Worm (Caenorhabditis elegans) whole organism, young adult: ENCODE measurements around the gene F57B7.2.

Experiments
- B0336.3 ChIP-seq: fragments of 200-800 bp; sonication (Bioruptor generic); IDR thresholded peaks from 2 replicates; pipeline ENCODE4 v1.3.6; 2022; ENCODE audit warnings: missing genetic modification characterization, missing compliant biosample characterization
- D2030.7 ChIP-seq: fragments of 200-800 bp; sonication (Bioruptor generic); IDR thresholded peaks from 2 replicates; pipeline ENCODE4 v1.3.6; 2022; ENCODE audit warnings: missing genetic modification reagents, missing genetic modification characterization, missing compliant biosample characterization
- K11D2.4 ChIP-seq: fragments of 200-800 bp; sonication (Bioruptor generic); IDR thresholded peaks from 2 replicates; pipeline ENCODE4 v1.3.6; 2022; ENCODE audit warnings: missing genetic modification reagents, missing genetic modification characterization, missing compliant biosample characterization
- Y53G8AR.9 ChIP-seq: fragments of 200-800 bp; sonication (Bioruptor generic); conservative IDR thresholded peaks from 2 replicates; pipeline ENCODE4 v1.3.6; 2022; ENCODE audit warnings: missing genetic modification reagents, missing genetic modification characterization, missing compliant biosample characterization
- Y67H2A.10 ChIP-seq: fragments of 200-800 bp; sonication (Bioruptor generic); conservative IDR thresholded peaks from 2 replicates; pipeline ENCODE4 v1.3.6; 2022; ENCODE audit warnings: missing genetic modification reagents, missing genetic modification characterization, missing compliant biosample characterization
- Y95B8A.8 ChIP-seq: fragments of 200-800 bp; sonication (Bioruptor generic); IDR thresholded peaks from 2 replicates; pipeline ENCODE4 v1.3.6; 2022; ENCODE audit warnings: missing genetic modification reagents, missing genetic modification characterization, missing compliant biosample characterization
- akir-1 ChIP-seq: fragments of 200-800 bp; sonication (Bioruptor generic); optimal IDR thresholded peaks from 2 replicates; lab custom pipeline; 2018; ENCODE audit warnings: mild to moderate bottlenecking, missing genetic modification characterization, moderate library complexity, missing compliant biosample characterization
- aptf-2 ChIP-seq: fragments of 200-800 bp; sonication (Bioruptor generic); conservative IDR thresholded peaks from 2 replicates; pipeline ENCODE4 v1.3.6; 2022; ENCODE audit warnings: missing genetic modification reagents, missing genetic modification characterization, missing compliant biosample characterization
- aptf-3 ChIP-seq: fragments of 200-800 bp; sonication (Bioruptor generic); IDR thresholded peaks from 2 replicates; pipeline ENCODE4 v1.3.6; 2022; ENCODE audit warnings: missing genetic modification characterization, missing compliant biosample characterization
- attf-5 ChIP-seq: fragments of 200-800 bp; sonication (Bioruptor generic); optimal IDR thresholded peaks from 2 replicates; lab custom pipeline; 2018; ENCODE audit warnings: mild to moderate bottlenecking, missing genetic modification characterization, missing compliant biosample characterization
- attf-6 ChIP-seq: fragments of 200-800 bp; sonication (Bioruptor generic); IDR thresholded peaks from 2 replicates; pipeline ENCODE4 v1.3.6; 2022; ENCODE audit warnings: missing genetic modification reagents, missing genetic modification characterization, missing compliant biosample characterization
- cebp-2 ChIP-seq: fragments of 200-800 bp; sonication (Bioruptor generic); IDR thresholded peaks from 2 replicates; pipeline ENCODE4 v1.3.6; 2022; ENCODE audit warnings: missing genetic modification characterization, missing compliant biosample characterization
- ceh-27 ChIP-seq: fragments of 200-800 bp; sonication (Bioruptor generic); optimal IDR thresholded peaks from 2 replicates; lab custom pipeline; 2018; ENCODE audit warnings: mild to moderate bottlenecking, missing genetic modification characterization, moderate library complexity, missing compliant biosample characterization
- ceh-79 ChIP-seq: sonication (generic microtip); optimal IDR thresholded peaks from 2 replicates; lab custom pipeline; 2017; ENCODE audit warnings: mild to moderate bottlenecking, missing genetic modification characterization, missing compliant biosample characterization
- chd-7 ChIP-seq: sonication (generic microtip); optimal IDR thresholded peaks from 2 replicates; lab custom pipeline; 2016; ENCODE audit warnings: mild to moderate bottlenecking, missing genetic modification characterization, moderate library complexity, missing compliant biosample characterization
- die-1 ChIP-seq: sonication (generic microtip); optimal IDR thresholded peaks from 2 replicates; lab custom pipeline; 2016; ENCODE audit warnings: missing genotype, mild to moderate bottlenecking, missing genetic modification characterization, missing compliant biosample characterization
- dpff-1 ChIP-seq: sonication (generic microtip); optimal IDR thresholded peaks from 2 replicates; lab custom pipeline; 2017; ENCODE audit warnings: mild to moderate bottlenecking, missing genetic modification characterization, missing compliant biosample characterization
- efl-1 ChIP-seq: fragments of 150-350 bp; optimal IDR thresholded peaks from 2 replicates; lab custom pipeline; 2014; ENCODE audit warnings: missing biosample characterization, missing genetic modification reagents, missing genetic modification characterization
- egl-18 ChIP-seq: fragments of 200-800 bp; sonication (Bioruptor generic); IDR thresholded peaks from 2 replicates; pipeline ENCODE4 v1.3.6; 2022; ENCODE audit warnings: missing genetic modification reagents, missing genetic modification characterization, missing compliant biosample characterization
- egrh-3 ChIP-seq: fragments of 200-800 bp; sonication (Bioruptor generic); IDR thresholded peaks from 2 replicates; pipeline ENCODE4 v1.3.6; 2022; ENCODE audit warnings: missing genetic modification reagents, missing genetic modification characterization, missing compliant biosample characterization
- gei-17 ChIP-seq: fragments of 200-800 bp; sonication (Bioruptor generic); optimal IDR thresholded peaks from 2 replicates; lab custom pipeline; 2018; ENCODE audit warnings: mild to moderate bottlenecking, missing genetic modification characterization, missing compliant biosample characterization
- him-1 ChIP-seq: sonication (generic microtip); optimal IDR thresholded peaks from 2 replicates; lab custom pipeline; 2016; ENCODE audit warnings: missing genotype, missing genetic modification reagents, missing genetic modification characterization, missing compliant biosample characterization
- let-526 ChIP-seq: fragments of 200-800 bp; sonication (Bioruptor generic); IDR thresholded peaks from 2 replicates; pipeline ENCODE4 v1.3.6; 2022; ENCODE audit warnings: missing genetic modification reagents, missing genetic modification characterization, missing compliant biosample characterization
- let-607 ChIP-seq, 2 experiments: fragments of 200-800 bp in 1 of 2; sonication (Bioruptor generic) in 1 of 2; sonication (generic microtip) in 1 of 2; optimal IDR thresholded peaks; 2 replicates each; lab custom pipeline; 2016 to 2018; ENCODE audit warnings: mild to moderate bottlenecking in 2 of 2, missing compliant biosample characterization in 2 of 2, missing genetic modification characterization in 2 of 2, moderate library complexity in 2 of 2, missing genotype in 1 of 2
- lin-26 ChIP-seq: fragments of 200-800 bp; sonication (Bioruptor generic); IDR thresholded peaks from 2 replicates; pipeline ENCODE4 v1.3.6; 2022; ENCODE audit warnings: missing genetic modification reagents, missing genetic modification characterization, missing compliant biosample characterization
- lin-35 ChIP-seq, 3 experiments: fragments of 150-350 bp in 2 of 3; sonication (generic microtip) in 1 of 3; optimal IDR thresholded peaks; 2 replicates each; lab custom pipeline; 2014 to 2018; ENCODE audit warnings: missing biosample characterization in 3 of 3, missing genetic modification characterization in 3 of 3, missing genetic modification reagents in 3 of 3
- mcd-1 ChIP-seq: fragments of 200-800 bp; sonication (Bioruptor generic); IDR thresholded peaks from 2 replicates; pipeline ENCODE4 v1.3.6; 2022; ENCODE audit warnings: missing genetic modification reagents, missing genetic modification characterization, missing compliant biosample characterization
- mes-4 ChIP-seq: sonication (generic microtip); optimal IDR thresholded peaks from 2 replicates; lab custom pipeline; 2016; ENCODE audit warnings: missing genotype, missing genetic modification characterization, missing compliant biosample characterization
- mxl-1 ChIP-seq: sonication (generic microtip); optimal IDR thresholded peaks from 2 replicates; lab custom pipeline; 2016; ENCODE audit warnings: missing genetic modification characterization, missing compliant biosample characterization
- nfya-1 ChIP-seq: sonication (generic microtip); optimal IDR thresholded peaks from 2 replicates; lab custom pipeline; 2017; ENCODE audit warnings: antibody characterized with exemption, missing compliant biosample characterization, missing genetic modification characterization, borderline replicate concordance; ENCODE audit not compliant: insufficient read depth
- nfya-2 ChIP-seq: fragments of 200-800 bp; sonication (Bioruptor generic); IDR thresholded peaks from 2 replicates; pipeline ENCODE4 v1.3.6; 2022; ENCODE audit warnings: missing genetic modification reagents, missing genetic modification characterization, missing compliant biosample characterization
- nhr-120 ChIP-seq: fragments of 200-800 bp; sonication (Bioruptor generic); IDR thresholded peaks from 2 replicates; pipeline ENCODE4 v1.3.6; 2022; ENCODE audit warnings: missing genetic modification characterization, missing compliant biosample characterization
- nhr-179 ChIP-seq: sonication (generic microtip); optimal IDR thresholded peaks from 2 replicates; lab custom pipeline; 2016; ENCODE audit warnings: mild to moderate bottlenecking, missing genetic modification characterization, missing compliant biosample characterization
- nhr-80 ChIP-seq: sonication (generic microtip); optimal IDR thresholded peaks from 2 replicates; lab custom pipeline; 2016; ENCODE audit warnings: missing genetic modification characterization, missing compliant biosample characterization
- pbrm-1 ChIP-seq: fragments of 200-800 bp; sonication (Bioruptor generic); IDR thresholded peaks from 2 replicates; pipeline ENCODE4 v1.3.6; 2022; ENCODE audit warnings: missing genetic modification reagents, missing genetic modification characterization, missing compliant biosample characterization
- pha-4 ChIP-seq: fragments of 150-350 bp; sonication (generic microtip); optimal IDR thresholded peaks from 2 replicates; lab custom pipeline; 2014; ENCODE audit warnings: missing biosample characterization, missing genetic modification reagents, missing genetic modification characterization
- rcor-1 ChIP-seq: fragments of 200-800 bp; sonication (Bioruptor generic); IDR thresholded peaks from 2 replicates; pipeline ENCODE4 v1.3.6; 2022; ENCODE audit warnings: missing genetic modification reagents, missing genetic modification characterization, missing compliant biosample characterization
- repo-1 ChIP-seq: sonication (generic microtip); optimal IDR thresholded peaks from 2 replicates; lab custom pipeline; 2017; ENCODE audit warnings: mild to moderate bottlenecking, missing genetic modification characterization, missing compliant biosample characterization
- snpc-1.1 ChIP-seq: sonication (generic microtip); optimal IDR thresholded peaks from 2 replicates; lab custom pipeline; 2017; ENCODE audit warnings: missing genetic modification characterization, mild to moderate bottlenecking, missing compliant biosample characterization, antibody characterized with exemption, moderate library complexity, missing genotype, missing genetic modification reagents; ENCODE audit not compliant: insufficient read depth
- snpc-3.4 ChIP-seq: sonication (generic microtip); optimal IDR thresholded peaks from 2 replicates; lab custom pipeline; 2017; ENCODE audit warnings: missing genetic modification characterization, mild to moderate bottlenecking, missing compliant biosample characterization, antibody characterized with exemption, moderate library complexity, missing genotype, missing genetic modification reagents
- somi-1 ChIP-seq: fragments of 200-800 bp; sonication (Bioruptor generic); optimal IDR thresholded peaks from 2 replicates; lab custom pipeline; 2018; ENCODE audit warnings: mild to moderate bottlenecking, missing genetic modification characterization, missing compliant biosample characterization
- sptf-2 ChIP-seq: fragments of 200-800 bp; sonication (Bioruptor generic); optimal IDR thresholded peaks from 2 replicates; lab custom pipeline; 2018; ENCODE audit warnings: mild to moderate bottlenecking, missing genetic modification characterization, missing compliant biosample characterization
- zim-3 ChIP-seq: sonication (generic microtip); optimal IDR thresholded peaks from 2 replicates; lab custom pipeline; 2017; ENCODE audit warnings: mild to moderate bottlenecking, missing genetic modification characterization, moderate library complexity, missing compliant biosample characterization
- ztf-26 ChIP-seq: sonication (generic microtip); optimal IDR thresholded peaks from 2 replicates; lab custom pipeline; 2017; ENCODE audit warnings: missing genetic modification characterization, missing compliant biosample characterization
- ztf-28 ChIP-seq: fragments of 200-800 bp; sonication (Bioruptor generic); IDR thresholded peaks from 2 replicates; pipeline ENCODE4 v1.3.6; 2022; ENCODE audit warnings: missing genetic modification reagents, missing genetic modification characterization, missing compliant biosample characterization
- ztf-6 ChIP-seq: fragments of 200-800 bp; sonication (Bioruptor generic); IDR thresholded peaks from 2 replicates; pipeline ENCODE4 v1.3.6; 2022; ENCODE audit warnings: missing genetic modification reagents, missing genetic modification characterization, missing compliant biosample characterization

The F57B7.2 gene

DNA sequence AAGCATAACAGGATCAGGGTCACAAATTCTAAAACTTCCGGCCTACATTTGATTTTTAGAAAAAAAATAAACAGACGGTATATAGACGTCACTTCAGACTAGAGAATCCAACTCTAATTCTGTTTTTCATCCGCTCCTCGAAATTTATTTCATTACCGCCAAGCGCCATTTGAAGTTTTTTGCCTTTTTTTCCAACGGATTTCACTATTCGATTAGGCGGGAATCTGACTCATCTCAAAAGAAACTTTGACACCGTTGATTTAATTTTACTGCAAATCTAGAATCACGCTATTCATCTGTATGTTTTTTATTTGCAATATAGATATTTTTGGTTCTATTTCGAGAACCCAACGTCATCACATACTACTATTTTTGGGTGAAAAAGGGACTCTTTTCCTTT is 12.6 kb downstream of the F57B7.2 start (continued):
- TF ChIP-seq lin-35 (GFP tag; optimal IDR thresholded peaks at IDR 0.05; lab: Kevin White, UChicago) (no peak), ztf-6 (GFP tag; lab: Robert Waterston, UW) (no peak), egl-18 (GFP tag; lab: Robert Waterston, UW) (no peak), somi-1 (GFP tag; lab: Kevin White, UChicago) (no peak), B0336.3 (GFP tag; lab: Robert Waterston, UW) (no peak)

DNA sequence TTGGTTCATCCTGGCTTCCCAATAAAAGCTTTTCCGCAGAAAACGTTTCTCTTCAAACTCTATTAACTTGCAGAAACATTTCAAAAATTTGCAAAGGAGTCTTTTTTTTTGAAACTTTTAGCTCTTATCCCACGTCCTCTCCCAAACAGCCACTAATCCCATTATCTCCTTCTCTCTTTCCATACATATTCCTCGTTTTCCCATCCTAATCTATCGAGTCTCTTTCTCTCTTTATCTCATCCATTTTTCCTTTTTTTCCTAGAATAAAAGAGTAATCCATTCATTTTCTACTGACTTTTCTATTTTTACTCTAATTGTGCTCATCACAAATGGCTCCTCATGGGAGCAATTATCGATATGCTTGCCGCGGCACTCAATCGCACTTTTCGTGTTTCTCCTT is 14.7 kb downstream of the F57B7.2 start:
- TF ChIP-seq egrh-3 (GFP tag; lab: Robert Waterston, UW) (no peak), gei-17 (no peak), let-526 (GFP tag; lab: Robert Waterston, UW) (no peak), egl-18 (GFP tag; lab: Robert Waterston, UW) (no peak), dpff-1 (no peak), nhr-80 (tag; lab: Kevin White, UChicago) (no peak), nhr-120 (GFP tag; lab: Robert Waterston, UW) (no peak), mes-4 (no peak), sptf-2 (GFP tag; lab: Kevin White, UChicago) (no peak), ceh-27 (GFP tag; lab: Kevin White, UChicago) (no peak), snpc-1.1 (tag; lab: Kevin White, UChicago) (no peak), mcd-1 (no peak), zim-3 (tag; lab: Kevin White, UChicago) (no peak), nfya-1 (tag; lab: Kevin White, UChicago) (no peak), D2030.7 (GFP tag; lab: Robert Waterston, UW) (no peak)

DNA sequence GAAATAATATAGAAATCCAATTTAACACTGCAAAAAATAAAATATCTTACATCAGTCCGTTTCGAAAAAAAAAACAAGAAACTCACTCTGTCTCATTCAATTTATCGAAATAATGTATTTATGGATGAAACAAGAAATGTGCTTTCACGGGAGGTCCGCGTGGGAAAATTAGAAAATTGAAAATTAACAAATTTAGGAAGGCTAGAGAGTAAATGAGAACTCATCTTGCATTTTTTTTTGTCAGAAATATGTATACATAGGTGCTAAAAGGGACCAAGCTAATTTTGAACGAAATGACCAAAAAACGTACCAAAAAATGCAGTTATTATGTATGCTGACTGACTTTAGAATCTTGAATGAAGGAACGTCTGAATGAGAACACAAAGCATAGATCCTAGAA is 18.8 kb downstream of the F57B7.2 start, which contains the start of gene T26H10.2:
T26H10.2 (minus strand) TSS at position 101 of the 400 bp plus-strand sequence.
- TF ChIP-seq nhr-80 (tag; lab: Kevin White, UChicago): no peak
- TF ChIP-seq Y53G8AR.9 (GFP tag; lab: Robert Waterston, UW): no peak
- TF ChIP-seq mcd-1: no peak
- no peak for TF ChIP-seq cebp-2 (GFP tag; lab: Robert Waterston, UW)
- TF ChIP-seq aptf-3 (GFP tag; lab: Robert Waterston, UW): no peak
- TF ChIP-seq attf-5: no peak
- no peak for TF ChIP-seq let-607 (tag; optimal IDR thresholded peaks at IDR 0.05; lab: Kevin White, UChicago)
- no peak for TF ChIP-seq attf-6 (GFP tag; lab: Robert Waterston, UW)
- no peak for TF ChIP-seq efl-1 (GFP tag; lab: Kevin White, UChicago)
- no peak for TF ChIP-seq Y95B8A.8 (GFP tag; lab: Robert Waterston, UW)
- no peak for TF ChIP-seq lin-26 (GFP tag; lab: Robert Waterston, UW)
- no peak for TF ChIP-seq rcor-1 (GFP tag; lab: Robert Waterston, UW)
- TF ChIP-seq, all 124 proteins: peak for 0

DNA sequence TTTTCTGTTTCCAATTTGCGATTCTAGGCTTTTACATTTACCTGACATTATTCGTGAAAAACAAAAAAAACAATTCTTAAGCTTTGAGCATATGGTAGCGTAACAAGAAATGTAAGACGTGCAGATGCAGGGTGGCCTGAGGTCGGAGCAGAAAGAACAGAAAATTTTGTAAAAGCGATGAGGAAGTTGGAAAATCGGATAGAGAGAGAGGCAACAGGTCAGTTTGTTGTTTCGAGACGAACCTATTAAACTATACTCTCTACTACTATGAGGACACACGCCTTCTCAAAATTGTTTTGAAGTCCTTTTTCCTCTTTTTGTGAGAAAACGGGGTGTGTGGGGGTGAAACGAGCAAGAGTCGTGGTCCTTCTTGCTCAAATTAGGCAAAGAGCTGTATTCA is 21.8 kb downstream of the F57B7.2 start, which contains the start of gene des-2:
des-2 (minus strand) TSS at position 101 of the 400 bp plus-strand sequence.
- no peak for TF ChIP-seq die-1 (tag; lab: Kevin White, UChicago)
- TF ChIP-seq repo-1: no peak
- TF ChIP-seq pha-4: no peak
- no peak for TF ChIP-seq egl-18 (GFP tag; lab: Robert Waterston, UW)
- no peak for TF ChIP-seq aptf-2 (GFP tag; lab: Robert Waterston, UW)
- no peak for TF ChIP-seq akir-1 (GFP tag; lab: Kevin White, UChicago)
- no peak for TF ChIP-seq pbrm-1 (GFP tag; lab: Robert Waterston, UW)
- TF ChIP-seq ceh-79 (tag; lab: Kevin White, UChicago): no peak
- TF ChIP-seq snpc-3.4: no peak
- TF ChIP-seq mxl-1: no peak
- no peak for TF ChIP-seq K11D2.4 (GFP tag; lab: Robert Waterston, UW)
- no peak for TF ChIP-seq ztf-26 (tag; lab: Kevin White, UChicago)
- no peak for TF ChIP-seq nhr-179 (tag; lab: Kevin White, UChicago)
- TF ChIP-seq ztf-28: no peak
- no peak for TF ChIP-seq chd-7 (tag; lab: Kevin White, UChicago)
- no peak for TF ChIP-seq Y67H2A.10 (GFP tag; lab: Robert Waterston, UW)
- TF ChIP-seq him-1 (tag; lab: Kevin White, UChicago): no peak
- TF ChIP-seq nfya-2 (GFP tag; lab: Robert Waterston, UW): no peak
